Worm (Caenorhabditis elegans) whole organism, young adult: ENCODE results near the gene T13C2.7.

Experiments
- C06A6.2 ChIP-seq: fragments of 200-800 bp; sonication (Bioruptor generic); conservative IDR thresholded peaks from 2 replicates; pipeline ENCODE4 v1.3.6; 2022; ENCODE audit warnings: missing genetic modification characterization, missing compliant biosample characterization
- D2030.7 ChIP-seq: fragments of 200-800 bp; sonication (Bioruptor generic); IDR thresholded peaks from 2 replicates; pipeline ENCODE4 v1.3.6; 2022; ENCODE audit warnings: missing genetic modification reagents, missing genetic modification characterization, missing compliant biosample characterization
- F10E7.11 ChIP-seq: sonication (generic microtip); optimal IDR thresholded peaks from 2 replicates; lab custom pipeline; 2017; ENCODE audit warnings: mild to moderate bottlenecking, missing genetic modification characterization, moderate library complexity, missing compliant biosample characterization
- F23B12.7 ChIP-seq: sonication (generic microtip); optimal IDR thresholded peaks from 2 replicates; lab custom pipeline; 2017; ENCODE audit warnings: missing genetic modification characterization, mild to moderate bottlenecking, missing compliant biosample characterization, antibody characterized with exemption, moderate library complexity; ENCODE audit not compliant: insufficient read depth
- F33H1.4 ChIP-seq: fragments of 200-800 bp; sonication (Bioruptor generic); IDR thresholded peaks from 2 replicates; pipeline ENCODE4 v1.3.6; 2022; ENCODE audit warnings: missing genetic modification reagents, missing genetic modification characterization, missing compliant biosample characterization
- F57A8.1 ChIP-seq: fragments of 200-800 bp; sonication (Bioruptor generic); optimal IDR thresholded peaks from 2 replicates; lab custom pipeline; 2018; ENCODE audit warnings: mild to moderate bottlenecking, missing genetic modification characterization, moderate library complexity, missing compliant biosample characterization
- K12H6.12 ChIP-seq: fragments of 200-800 bp; sonication (Bioruptor generic); optimal IDR thresholded peaks from 2 replicates; lab custom pipeline; 2018; ENCODE audit warnings: mild to moderate bottlenecking, missing genetic modification characterization, missing compliant biosample characterization
- Y53F4B.3 ChIP-seq: fragments of 200-800 bp; sonication (Bioruptor generic); IDR thresholded peaks from 2 replicates; pipeline ENCODE4 v1.3.6; 2022; ENCODE audit warnings: missing genetic modification reagents, missing genetic modification characterization, missing compliant biosample characterization
- aptf-3 ChIP-seq: fragments of 200-800 bp; sonication (Bioruptor generic); IDR thresholded peaks from 2 replicates; pipeline ENCODE4 v1.3.6; 2022; ENCODE audit warnings: missing genetic modification characterization, missing compliant biosample characterization
- athp-1 ChIP-seq: sonication (generic microtip); optimal IDR thresholded peaks from 2 replicates; lab custom pipeline; 2017; ENCODE audit warnings: mild to moderate bottlenecking, missing genetic modification characterization, missing compliant biosample characterization
- attf-5 ChIP-seq: fragments of 200-800 bp; sonication (Bioruptor generic); optimal IDR thresholded peaks from 2 replicates; lab custom pipeline; 2018; ENCODE audit warnings: mild to moderate bottlenecking, missing genetic modification characterization, missing compliant biosample characterization
- attf-6 ChIP-seq: fragments of 200-800 bp; sonication (Bioruptor generic); IDR thresholded peaks from 2 replicates; pipeline ENCODE4 v1.3.6; 2022; ENCODE audit warnings: missing genetic modification reagents, missing genetic modification characterization, missing compliant biosample characterization
- bed-1 ChIP-seq: fragments of 200-800 bp; sonication (Bioruptor generic); IDR thresholded peaks from 2 replicates; pipeline ENCODE4 v1.3.6; 2022; ENCODE audit warnings: missing genetic modification reagents, missing genetic modification characterization, missing compliant biosample characterization
- ccch-3 ChIP-seq: fragments of 200-800 bp; sonication (Bioruptor generic); optimal IDR thresholded peaks from 2 replicates; lab custom pipeline; 2018; ENCODE audit warnings: mild to moderate bottlenecking, missing genetic modification characterization, missing compliant biosample characterization
- ceh-100 ChIP-seq: fragments of 200-800 bp; sonication (Bioruptor generic); IDR thresholded peaks from 2 replicates; pipeline ENCODE4 v1.3.6; 2022; ENCODE audit warnings: missing genetic modification reagents, missing genetic modification characterization, missing compliant biosample characterization
- ceh-40 ChIP-seq: fragments of 200-800 bp; sonication (Bioruptor generic); IDR thresholded peaks from 2 replicates; pipeline ENCODE4 v1.3.6; 2022; ENCODE audit warnings: missing genetic modification characterization, missing compliant biosample characterization
- ceh-79 ChIP-seq: sonication (generic microtip); optimal IDR thresholded peaks from 2 replicates; lab custom pipeline; 2017; ENCODE audit warnings: mild to moderate bottlenecking, missing genetic modification characterization, missing compliant biosample characterization
- dpff-1 ChIP-seq: sonication (generic microtip); optimal IDR thresholded peaks from 2 replicates; lab custom pipeline; 2017; ENCODE audit warnings: mild to moderate bottlenecking, missing genetic modification characterization, missing compliant biosample characterization
- efl-1 ChIP-seq: fragments of 150-350 bp; optimal IDR thresholded peaks from 2 replicates; lab custom pipeline; 2014; ENCODE audit warnings: missing biosample characterization, missing genetic modification reagents, missing genetic modification characterization
- ekl-4 ChIP-seq: fragments of 200-800 bp; sonication (Bioruptor generic); IDR thresholded peaks from 2 replicates; pipeline ENCODE4 v1.3.6; 2022; ENCODE audit warnings: missing genetic modification reagents, missing genetic modification characterization, missing compliant biosample characterization
- gei-17 ChIP-seq: fragments of 200-800 bp; sonication (Bioruptor generic); optimal IDR thresholded peaks from 2 replicates; lab custom pipeline; 2018; ENCODE audit warnings: mild to moderate bottlenecking, missing genetic modification characterization, missing compliant biosample characterization
- hlh-12 ChIP-seq: sonication (generic microtip); optimal IDR thresholded peaks from 2 replicates; lab custom pipeline; 2016; ENCODE audit warnings: missing genetic modification characterization, missing compliant biosample characterization
- hmg-1.2 ChIP-seq: fragments of 200-800 bp; sonication (Bioruptor generic); IDR thresholded peaks from 2 replicates; pipeline ENCODE4 v1.3.6; 2022; ENCODE audit warnings: missing genetic modification reagents, missing genetic modification characterization, missing compliant biosample characterization
- hmg-20 ChIP-seq: fragments of 200-800 bp; sonication (Bioruptor generic); IDR thresholded peaks from 2 replicates; pipeline ENCODE4 v1.3.6; 2022; ENCODE audit warnings: missing genetic modification reagents, missing genetic modification characterization, missing compliant biosample characterization
- hsf-1 ChIP-seq: fragments of 200-800 bp; sonication (Bioruptor generic); IDR thresholded peaks from 2 replicates; pipeline ENCODE4 v1.3.6; 2022; ENCODE audit warnings: missing genetic modification reagents, missing genetic modification characterization, missing compliant biosample characterization
- lag-1 ChIP-seq: fragments of 200-800 bp; sonication (Bioruptor generic); IDR thresholded peaks from 2 replicates; pipeline ENCODE4 v1.3.6; 2022; ENCODE audit warnings: missing genetic modification reagents, missing genetic modification characterization, missing compliant biosample characterization
- lin-35 ChIP-seq, 3 experiments: fragments of 150-350 bp in 2 of 3; sonication (generic microtip) in 1 of 3; optimal IDR thresholded peaks; 2 replicates each; lab custom pipeline; 2014 to 2018; ENCODE audit warnings: missing biosample characterization in 3 of 3, missing genetic modification characterization in 3 of 3, missing genetic modification reagents in 3 of 3
- lir-1 ChIP-seq: fragments of 200-800 bp; sonication (Bioruptor generic); conservative IDR thresholded peaks from 2 replicates; pipeline ENCODE4 v1.3.6; 2022; ENCODE audit warnings: missing genetic modification reagents, missing genetic modification characterization, missing compliant biosample characterization
- lsl-1 ChIP-seq: fragments of 200-800 bp; sonication (Bioruptor generic); optimal IDR thresholded peaks from 2 replicates; lab custom pipeline; 2018; ENCODE audit warnings: mild to moderate bottlenecking, missing genetic modification characterization, moderate library complexity, missing compliant biosample characterization
- madf-3 ChIP-seq: fragments of 200-800 bp; sonication (Bioruptor generic); IDR thresholded peaks from 2 replicates; pipeline ENCODE4 v1.3.6; 2022; ENCODE audit warnings: missing genetic modification reagents, missing genetic modification characterization, missing compliant biosample characterization
- madf-6 ChIP-seq: fragments of 200-800 bp; sonication (Bioruptor generic); IDR thresholded peaks from 2 replicates; pipeline ENCODE4 v1.3.6; 2022; ENCODE audit warnings: missing genetic modification reagents, missing genetic modification characterization, missing compliant biosample characterization
- mcd-1 ChIP-seq: fragments of 200-800 bp; sonication (Bioruptor generic); IDR thresholded peaks from 2 replicates; pipeline ENCODE4 v1.3.6; 2022; ENCODE audit warnings: missing genetic modification reagents, missing genetic modification characterization, missing compliant biosample characterization
- mxl-1 ChIP-seq: sonication (generic microtip); optimal IDR thresholded peaks from 2 replicates; lab custom pipeline; 2016; ENCODE audit warnings: missing genetic modification characterization, missing compliant biosample characterization
- nfyb-1 ChIP-seq: fragments of 200-800 bp; sonication (Bioruptor generic); IDR thresholded peaks from 2 replicates; pipeline ENCODE4 v1.3.6; 2022; ENCODE audit warnings: missing genetic modification reagents, missing genetic modification characterization, missing compliant biosample characterization
- nhr-80 ChIP-seq: sonication (generic microtip); optimal IDR thresholded peaks from 2 replicates; lab custom pipeline; 2016; ENCODE audit warnings: missing genetic modification characterization, missing compliant biosample characterization
- nhr-90 ChIP-seq: sonication (generic microtip); optimal IDR thresholded peaks from 2 replicates; lab custom pipeline; 2016; ENCODE audit warnings: missing genotype, mild to moderate bottlenecking, missing genetic modification characterization, missing compliant biosample characterization
- rcor-1 ChIP-seq: fragments of 200-800 bp; sonication (Bioruptor generic); IDR thresholded peaks from 2 replicates; pipeline ENCODE4 v1.3.6; 2022; ENCODE audit warnings: missing genetic modification reagents, missing genetic modification characterization, missing compliant biosample characterization
- rec-8 ChIP-seq, 2 experiments: sonication (generic microtip); optimal IDR thresholded peaks; 2 replicates each; lab custom pipeline; 2016; ENCODE audit warnings: mild to moderate bottlenecking in 2 of 2, missing genetic modification characterization in 2 of 2, missing genetic modification reagents in 2 of 2, missing genotype in 2 of 2, missing biosample characterization in 1 of 2, missing compliant biosample characterization in 1 of 2, moderate library complexity in 1 of 2
- repo-1 ChIP-seq: sonication (generic microtip); optimal IDR thresholded peaks from 2 replicates; lab custom pipeline; 2017; ENCODE audit warnings: mild to moderate bottlenecking, missing genetic modification characterization, missing compliant biosample characterization
- rpc-1 ChIP-seq, 2 experiments: fragments of 150-350 bp in 1 of 2; sonication (generic microtip) in 1 of 2; optimal IDR thresholded peaks; 2 replicates each; lab custom pipeline; 2014 to 2018; ENCODE audit warnings: missing biosample characterization in 1 of 2, missing genetic modification characterization in 1 of 2, missing genetic modification reagents in 1 of 2, missing genotype in 1 of 2
- snpc-1.3 ChIP-seq: sonication (generic microtip); optimal IDR thresholded peaks from 2 replicates; lab custom pipeline; 2017; ENCODE audit warnings: missing genetic modification characterization, mild to moderate bottlenecking, missing compliant biosample characterization, antibody characterized with exemption, moderate library complexity, missing genotype, missing genetic modification reagents; ENCODE audit not compliant: insufficient read depth
- snpc-4 ChIP-seq, 5 experiments: fragments of 150-350 bp in 1 of 5; sonication (generic microtip) in 4 of 5; optimal IDR thresholded peaks; 2 replicates each; lab custom pipeline; 2014 to 2018; ENCODE audit warnings: missing genetic modification characterization in 5 of 5, missing biosample characterization in 3 of 5, antibody characterized with exemption in 2 of 5, mild to moderate bottlenecking in 2 of 5, missing compliant biosample characterization in 2 of 5, missing genotype in 2 of 5, moderate library complexity in 2 of 5, missing genetic modification reagents in 1 of 5
- zim-3 ChIP-seq: sonication (generic microtip); optimal IDR thresholded peaks from 2 replicates; lab custom pipeline; 2017; ENCODE audit warnings: mild to moderate bottlenecking, missing genetic modification characterization, moderate library complexity, missing compliant biosample characterization
- ztf-22 ChIP-seq: fragments of 200-800 bp; sonication (Bioruptor generic); optimal IDR thresholded peaks from 2 replicates; lab custom pipeline; 2018; ENCODE audit warnings: mild to moderate bottlenecking, missing genetic modification characterization, moderate library complexity, missing compliant biosample characterization
- ztf-25 ChIP-seq: fragments of 200-800 bp; sonication (Bioruptor generic); IDR thresholded peaks from 2 replicates; pipeline ENCODE4 v1.3.6; 2022; ENCODE audit warnings: missing genetic modification reagents, missing genetic modification characterization, missing compliant biosample characterization

Gene T13C2.7

DNA sequence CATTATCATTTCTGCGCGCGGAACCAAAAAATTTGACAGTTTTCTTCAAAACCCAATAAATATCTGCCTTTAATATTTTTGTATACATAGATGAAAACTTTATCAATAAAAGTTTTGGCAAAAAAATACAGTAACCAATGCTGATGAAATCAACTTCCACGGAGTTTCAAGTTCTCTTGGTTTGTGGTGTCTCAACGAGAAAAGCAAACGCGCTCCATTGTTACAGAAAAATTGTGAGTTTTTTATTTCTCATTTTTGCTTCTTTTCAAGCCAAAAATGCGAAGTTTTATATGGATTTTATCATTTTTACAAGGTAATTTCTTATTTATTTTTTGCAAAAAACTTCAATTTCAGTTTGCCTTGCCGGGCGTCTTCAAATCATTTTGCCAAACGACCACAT is 44.5 kb upstream of the T13C2.7 start, which contains the start of gene T14B4.3 (continued):
- TF ChIP-seq F23B12.7 (tag; lab: Kevin White, UChicago), result peak; percentile 78
- TF ChIP-seq nhr-90 (tag; lab: Kevin White, UChicago), result no peak
- no peak for TF ChIP-seq efl-1 (GFP tag; lab: Kevin White, UChicago)
- TF ChIP-seq nhr-80 (tag; lab: Kevin White, UChicago), result peak; percentile 26
- peak; percentile 22 for TF ChIP-seq K12H6.12 (tag; lab: Kevin White, UChicago)
- no peak for TF ChIP-seq F10E7.11 (tag; lab: Kevin White, UChicago)
- 0 out of 2 replicates have a peak, but pooled peaks have one; percentile 24 for TF ChIP-seq lir-1
- peak; percentile 50 for TF ChIP-seq D2030.7 (GFP tag; lab: Robert Waterston, UW)
- TF ChIP-seq rec-8 (tag; optimal IDR thresholded peaks at IDR 0.05; lab: Kevin White, UChicago), result no peak
- TF ChIP-seq snpc-4 (GFP tag; optimal IDR thresholded peaks at IDR 0.05; lab: Kevin White, UChicago), result no peak
- TF ChIP-seq snpc-4 (tag; optimal IDR thresholded peaks at IDR 0.05; lab: Kevin White, UChicago), result peak in 1 of 4 experiments; percentile 20

DNA sequence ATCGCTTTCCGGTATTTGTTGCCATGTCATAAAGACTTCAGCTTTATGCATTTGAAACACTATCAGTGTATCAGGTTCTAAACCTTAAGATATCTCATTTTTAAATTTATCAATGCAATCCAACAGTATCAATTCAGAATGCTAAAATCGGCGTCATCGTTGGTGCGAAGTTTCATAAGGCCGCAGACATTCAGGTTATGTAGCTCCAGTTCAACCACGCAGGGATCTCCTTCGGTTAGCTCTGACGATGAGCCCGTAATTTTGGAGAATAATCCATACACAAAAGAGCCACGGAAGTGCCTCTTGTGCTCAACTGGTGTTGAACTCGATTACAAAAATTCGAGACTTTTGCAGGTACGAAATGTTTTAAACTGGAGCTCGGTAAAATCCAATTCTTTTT is 43.1 kb upstream of the T13C2.7 start, which contains the start of gene mrps-18.C:
mrps-18.C (plus strand) TSS at position 138 of the 400 bp plus-strand sequence.
- TF ChIP-seq zim-3 (tag; lab: Kevin White, UChicago) (no peak), lag-1 (GFP tag; lab: Robert Waterston, UW) (no peak), ccch-3 (no peak), rpc-1 (optimal IDR thresholded peaks at IDR 0.05; lab: Kevin White, UChicago) (no peak), rpc-1 (tag; optimal IDR thresholded peaks at IDR 0.05; lab: Kevin White, UChicago) (no peak), C06A6.2 (GFP tag; lab: Robert Waterston, UW) (no peak), rec-8 (tag; optimal IDR thresholded peaks at IDR 0.05; lab: Kevin White, UChicago) (no peak), ceh-100 (GFP tag; lab: Robert Waterston, UW) (no peak), hlh-12 (tag; lab: Kevin White, UChicago) (no peak), lin-35 (GFP tag; optimal IDR thresholded peaks at IDR 0.05; lab: Kevin White, UChicago) (no peak), madf-6 (peak; percentile 47), madf-3 (0 out of 2 replicates have a peak, but pooled peaks have one; percentile 7), hmg-1.2 (GFP tag; lab: Robert Waterston, UW) (0 out of 2 replicates have a peak, but pooled peaks have one; percentile 15), nhr-80 (tag; lab: Kevin White, UChicago) (no peak), attf-5 (GFP tag; lab: Kevin White, UChicago) (no peak), hsf-1 (GFP tag; lab: Robert Waterston, UW) (0 out of 2 replicates have a peak, but pooled peaks have one; percentile 27), F57A8.1 (GFP tag; lab: Kevin White, UChicago) (no peak), mcd-1 (0 out of 2 replicates have a peak, but pooled peaks have one; percentile 30), dpff-1 (tag; lab: Kevin White, UChicago) (no peak), bed-1 (GFP tag; lab: Robert Waterston, UW) (no peak), Y53F4B.3 (GFP tag; lab: Robert Waterston, UW) (no peak), hmg-20 (0 out of 2 replicates have a peak, but pooled peaks have one; percentile 3), repo-1 (peak; percentile 36), attf-6 (GFP tag; lab: Robert Waterston, UW) (no peak), ceh-79 (tag; lab: Kevin White, UChicago) (no peak), rcor-1 (no peak), athp-1 (tag; lab: Kevin White, UChicago) (peak; percentile 22), ztf-22 (no peak), mxl-1 (no peak), nfyb-1 (GFP tag; lab: Robert Waterston, UW) (no peak), F33H1.4 (GFP tag; lab: Robert Waterston, UW) (no peak), lsl-1 (GFP tag; lab: Kevin White, UChicago) (no peak), ceh-40 (GFP tag; lab: Robert Waterston, UW) (no peak), aptf-3 (GFP tag; lab: Robert Waterston, UW) (no peak), snpc-4 (GFP tag; optimal IDR thresholded peaks at IDR 0.05; lab: Kevin White, UChicago) (no peak), snpc-4 (tag; optimal IDR thresholded peaks at IDR 0.05; lab: Kevin White, UChicago) (no peak), snpc-1.3 (no peak), ekl-4 (GFP tag; lab: Robert Waterston, UW) (peak; percentile 56), gei-17 (GFP tag; lab: Kevin White, UChicago) (no peak), ztf-25 (GFP tag; lab: Robert Waterston, UW) (no peak)
